Worm (Caenorhabditis elegans): ENCODE measurements around the gene R08A2.1.

The R08A2.1 gene

DNA sequence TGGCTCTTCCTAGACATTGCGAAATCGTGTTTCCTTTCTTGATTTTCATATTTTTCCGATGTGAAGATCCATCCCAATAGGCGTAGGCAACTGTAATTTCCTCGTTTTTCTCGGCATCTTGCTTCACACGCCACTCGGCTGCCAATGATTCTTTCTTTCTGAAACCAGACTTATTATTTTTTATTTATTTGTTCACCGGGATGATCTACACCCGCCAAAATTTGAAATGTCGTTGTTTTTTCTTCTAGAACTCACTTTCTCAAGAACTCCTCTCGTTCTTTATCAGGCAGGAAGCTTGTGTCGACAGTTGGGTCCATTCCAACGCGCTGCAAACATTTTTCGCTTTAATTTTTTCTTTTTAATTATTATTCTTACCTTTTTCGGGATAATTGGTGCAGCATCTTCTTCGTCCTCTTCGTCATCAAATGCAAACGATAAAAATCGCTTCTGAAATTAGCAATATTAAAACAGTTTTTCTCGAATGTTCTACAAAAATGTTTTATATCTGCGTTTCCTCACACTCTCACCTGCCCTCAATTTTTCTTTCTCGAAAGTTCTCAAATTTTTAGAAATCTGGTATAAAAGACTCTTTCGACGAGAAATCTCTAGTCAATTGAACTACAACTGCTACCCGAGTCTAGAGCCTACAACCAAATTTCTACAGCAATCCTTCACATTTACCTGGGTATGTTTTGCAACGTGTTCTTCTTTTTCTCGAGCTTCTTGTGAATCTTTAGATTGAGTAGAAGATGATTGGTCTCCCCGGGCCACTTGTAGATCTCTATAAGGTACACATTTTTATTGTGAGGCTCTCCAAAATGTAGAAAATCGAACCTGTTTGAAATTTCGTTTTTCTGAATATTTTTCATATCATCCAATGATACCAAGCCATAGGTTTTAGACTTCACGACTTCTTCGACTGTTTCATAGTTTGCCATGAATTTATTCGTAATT is 34.8 kb downstream of the R08A2.1 start, which contains the start of gene hsp-90:
Gene hsp-90, plus strand, starts transcription at position 560 of the 954 bp plus-strand sequence.
- TF ChIP-seq unc-62 (GFP tag; optimal IDR thresholded peaks at IDR 0.05), result no peak

DNA sequence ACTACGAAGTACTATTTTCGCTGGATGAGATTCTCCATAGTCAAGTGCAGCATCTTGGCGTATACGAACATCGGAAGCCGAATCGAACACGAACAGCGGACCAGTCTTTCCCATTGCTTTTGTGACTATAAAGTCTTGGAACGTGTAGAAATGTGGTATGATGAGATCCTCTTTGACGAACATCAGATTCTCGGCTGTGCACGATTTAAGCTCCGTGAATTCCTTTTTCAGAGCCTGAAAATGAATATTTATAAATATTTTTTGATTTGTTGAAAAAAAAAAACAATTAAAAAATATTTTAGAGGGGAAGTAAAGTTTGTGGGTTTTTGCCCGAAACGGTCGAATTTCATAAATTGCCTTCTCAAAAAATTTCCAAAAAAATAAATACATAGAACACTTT is 35.5 kb downstream of the R08A2.1 start:
- no peak for TF ChIP-seq unc-62 (GFP tag; optimal IDR thresholded peaks at IDR 0.05)

DNA sequence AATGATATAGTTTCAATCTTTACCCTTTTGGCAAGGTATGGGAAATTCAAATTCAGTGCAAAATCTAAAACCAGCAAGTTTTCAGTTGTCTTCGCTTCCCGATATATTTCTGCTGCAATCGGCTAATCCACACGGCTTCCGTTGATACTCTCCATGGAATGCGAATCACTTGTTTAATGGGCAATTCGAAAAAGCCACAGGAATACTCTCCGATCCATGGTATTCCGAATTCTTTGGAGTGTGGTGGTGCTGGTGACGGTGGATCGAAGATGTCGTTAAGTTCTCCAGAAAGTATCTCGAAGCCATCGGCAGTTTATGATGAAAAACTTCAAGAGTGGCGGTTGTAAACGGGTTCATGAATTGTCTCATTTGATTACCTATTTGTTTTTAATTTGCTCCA is 36.1 kb downstream of the R08A2.1 start:
- no peak for TF ChIP-seq unc-62 (GFP tag; optimal IDR thresholded peaks at IDR 0.05)

DNA sequence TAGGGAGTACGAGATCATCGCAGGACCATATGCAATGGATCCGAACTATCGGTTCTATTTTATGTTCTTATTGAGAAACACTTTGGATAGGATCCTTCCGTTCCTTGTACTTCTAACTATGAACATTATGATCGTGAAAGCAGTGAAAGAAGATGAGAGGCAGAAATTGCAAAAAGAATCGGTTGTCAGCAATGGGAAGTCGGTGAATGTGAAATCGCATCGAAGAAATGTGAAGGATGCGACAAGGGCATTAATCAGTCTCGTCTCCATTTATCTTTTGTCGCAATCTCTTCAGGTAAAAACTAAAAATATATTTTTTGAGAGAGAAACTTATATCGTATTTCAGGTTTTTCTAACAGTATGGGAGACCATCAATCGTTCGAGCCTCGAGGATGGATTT is 36.5 kb downstream of the R08A2.1 start:
- no peak for TF ChIP-seq unc-62 (GFP tag; optimal IDR thresholded peaks at IDR 0.05)

DNA sequence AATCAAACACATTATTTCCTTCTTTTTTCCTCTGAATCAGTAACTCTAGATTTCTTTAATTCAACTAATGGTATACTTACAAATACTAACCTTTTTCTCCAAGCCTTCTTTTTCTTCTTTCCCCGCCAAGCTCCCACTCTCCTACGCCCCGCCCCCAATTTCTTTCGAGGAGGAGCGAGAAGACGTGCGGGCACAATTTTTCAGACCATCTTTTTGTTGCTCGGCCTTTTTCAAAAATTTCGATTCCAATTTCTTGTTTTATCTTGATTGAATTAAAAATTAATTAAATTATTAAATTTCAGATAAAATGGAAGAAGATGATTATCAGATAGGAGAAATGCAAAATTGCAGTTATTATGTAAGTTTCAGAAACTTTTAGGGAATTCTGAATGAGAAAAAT is 39.4 kb downstream of the R08A2.1 start, which contains the start of gene C47E8.3:
Gene C47E8.3, plus strand, starts transcription at position 301 of the 400 bp plus-strand sequence.
- no peak for TF ChIP-seq unc-62 (GFP tag; optimal IDR thresholded peaks at IDR 0.05)

DNA sequence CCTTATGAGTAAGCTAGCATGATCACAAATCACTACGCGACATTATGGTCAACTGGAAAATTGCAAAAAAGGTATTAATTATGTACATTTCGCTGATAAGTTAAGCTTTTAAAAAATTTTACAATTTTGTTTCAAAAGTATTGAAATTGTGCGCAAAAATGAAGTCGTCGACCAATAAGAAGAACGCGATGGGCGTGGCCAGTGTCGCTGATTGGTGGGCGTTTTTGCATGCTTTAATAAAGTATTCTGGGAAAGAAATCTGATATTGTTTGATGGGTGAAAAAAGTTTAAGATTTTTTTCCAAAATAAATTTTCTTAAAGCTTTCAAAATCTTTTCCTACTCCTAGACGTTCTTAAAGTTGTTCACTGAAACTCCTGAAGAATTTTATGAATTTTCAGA is 41.1 kb downstream of the R08A2.1 start:
- no peak for TF ChIP-seq unc-62 (GFP tag; optimal IDR thresholded peaks at IDR 0.05)
